Worm (Caenorhabditis elegans): ENCODE results near the gene Y38E10A.1.

DNA sequence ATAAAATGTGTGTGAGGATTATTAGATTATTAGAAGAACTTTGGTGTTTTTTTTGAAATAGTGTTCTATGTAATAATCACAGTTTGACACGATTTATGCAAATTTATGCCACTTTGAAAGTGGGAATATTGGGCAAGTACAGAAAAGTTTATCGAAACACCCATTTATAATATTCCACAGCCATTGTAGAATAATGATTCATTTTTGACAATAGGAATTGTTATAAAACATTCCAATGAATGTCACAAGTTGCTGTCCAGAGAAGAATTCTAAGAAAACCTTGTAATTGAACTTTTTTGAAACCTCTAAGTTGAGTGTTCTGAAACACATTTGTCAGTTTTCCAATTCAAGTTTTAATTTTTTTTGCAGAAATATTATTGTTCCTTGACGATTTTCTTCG, 41.8 kb upstream of the Y38E10A.1 start, which contains the start of gene nspe-4:
- no peak for TF ChIP-seq blmp-1 (tag; optimal IDR thresholded peaks at IDR 0.05)
- no peak for TF ChIP-seq ces-1 (GFP tag; optimal IDR thresholded peaks at IDR 0.05)
- TF ChIP-seq sptf-1 (tag; optimal IDR thresholded peaks at IDR 0.05), result no peak
- no peak for TF ChIP-seq nhr-237 (tag; optimal IDR thresholded peaks at IDR 0.05)

All from whole organism, mixed stage, embryonic.